Fruit fly (Drosophila melanogaster) whole organism, embryonic: ENCODE measurements around the gene CG11396.
A peak's percentile ranks its signal among the peaks of the same experiment; 100 is the strongest.

Experiments used
- B-H1 ChIP-seq: fragments of 200-800 bp; sonication (Bioruptor generic); IDR thresholded peaks from 3 replicates; pipeline ENCODE4 v1.3.6; 2022; ENCODE audit warnings: missing biosample characterization, missing genetic modification characterization
- Bdp1 ChIP-seq: fragments of 200-800 bp; sonication (Bioruptor generic); optimal IDR thresholded peaks from 3 replicates; lab custom pipeline; 2016; ENCODE audit warnings: missing biosample characterization, missing genetic modification characterization
- C15 ChIP-seq: fragments of 200-800 bp; sonication (Bioruptor generic); IDR thresholded peaks from 3 replicates; pipeline ENCODE4 v1.3.6; 2022; ENCODE audit warnings: missing biosample characterization, missing genetic modification characterization
- CG10267 ChIP-seq: fragments of 200-800 bp; sonication (Bioruptor generic); optimal IDR thresholded peaks from 2 replicates; lab custom pipeline; 2018; ENCODE audit warnings: missing biosample characterization, mild to moderate bottlenecking, missing genetic modification characterization, moderate library complexity
- CG10321 ChIP-seq: fragments of 200-800 bp; sonication (Bioruptor generic); IDR thresholded peaks from 2 replicates; pipeline ENCODE4 v1.3.6; 2022; ENCODE audit warnings: missing biosample characterization, missing genetic modification characterization
- CG10654 ChIP-seq: fragments of 200-800 bp; sonication (Bioruptor generic); optimal IDR thresholded peaks from 2 replicates; lab custom pipeline; 2016; ENCODE audit warnings: missing biosample characterization, missing genetic modification characterization
- CG11560 ChIP-seq: fragments of 200-800 bp; sonication (Bioruptor generic); IDR thresholded peaks from 3 replicates; pipeline ENCODE4 v1.3.6; 2022; ENCODE audit warnings: missing biosample characterization, missing genetic modification characterization
- CG13287 ChIP-seq: fragments of 200-800 bp; sonication (Bioruptor generic); IDR thresholded peaks from 2 replicates; pipeline ENCODE4 v1.3.6; 2022; ENCODE audit warnings: missing biosample characterization, missing genetic modification characterization; ENCODE audit not compliant: partially characterized antibody
- CG13424 ChIP-seq: fragments of 200-800 bp; sonication (Bioruptor generic); optimal IDR thresholded peaks from 2 replicates; lab custom pipeline; 2019; ENCODE audit warnings: missing biosample characterization, mild to moderate bottlenecking, missing genetic modification characterization, moderate library complexity
- CG14860 ChIP-seq: fragments of 200-800 bp; sonication (Bioruptor generic); IDR thresholded peaks from 3 replicates; pipeline ENCODE4 v1.3.6; 2022; ENCODE audit warnings: missing biosample characterization, missing genetic modification characterization; ENCODE audit not compliant: partially characterized antibody
- CG15269 ChIP-seq: fragments of 200-800 bp; sonication (Bioruptor generic); optimal IDR thresholded peaks from 2 replicates; lab custom pipeline; 2018; ENCODE audit warnings: missing biosample characterization, mild to moderate bottlenecking, missing genetic modification characterization, moderate library complexity
- CG15696 ChIP-seq: fragments of 200-800 bp; sonication (Bioruptor generic); optimal IDR thresholded peaks from 2 replicates; lab custom pipeline; 2019; ENCODE audit warnings: missing biosample characterization, mild to moderate bottlenecking, missing genetic modification characterization, moderate library complexity
- CG1832 ChIP-seq: fragments of 200-800 bp; sonication (Bioruptor generic); optimal IDR thresholded peaks from 2 replicates; lab custom pipeline; 2017; ENCODE audit warnings: missing biosample characterization, mild to moderate bottlenecking, missing genetic modification characterization, inconsistent platforms
- CG2199 ChIP-seq: fragments of 200-800 bp; sonication (Bioruptor generic); IDR thresholded peaks from 3 replicates; pipeline ENCODE4 v1.3.6; 2022; ENCODE audit warnings: missing biosample characterization, missing genetic modification characterization
- CG30431 ChIP-seq: fragments of 200-800 bp; sonication (Bioruptor generic); optimal IDR thresholded peaks from 2 replicates; lab custom pipeline; 2017; ENCODE audit warnings: missing biosample characterization, missing genetic modification characterization
- CG31388 ChIP-seq: fragments of 200-800 bp; sonication (Bioruptor generic); optimal IDR thresholded peaks from 2 replicates; lab custom pipeline; 2016; ENCODE audit warnings: missing biosample characterization, missing genetic modification characterization
- CG32772 ChIP-seq: fragments of 200-800 bp; sonication (Bioruptor generic); IDR thresholded peaks from 2 replicates; pipeline ENCODE4 v1.3.6; 2022; ENCODE audit warnings: missing biosample characterization, missing genetic modification characterization
- CG34224 ChIP-seq: fragments of 200-800 bp; sonication (Bioruptor generic); IDR thresholded peaks from 3 replicates; pipeline ENCODE4 v1.3.6; 2022; ENCODE audit warnings: missing biosample characterization, missing genetic modification characterization; ENCODE audit not compliant: partially characterized antibody
- CG3838 ChIP-seq: fragments of 200-800 bp; sonication (Bioruptor generic); optimal IDR thresholded peaks from 3 replicates; lab custom pipeline; 2016; ENCODE audit warnings: missing biosample characterization, missing genetic modification characterization
- CG4617 ChIP-seq: fragments of 200-800 bp; sonication (Bioruptor generic); optimal IDR thresholded peaks from 3 replicates; lab custom pipeline; 2016; ENCODE audit warnings: missing biosample characterization, missing genetic modification characterization, borderline replicate concordance
- CG7963 ChIP-seq: fragments of 200-800 bp; sonication (Bioruptor generic); IDR thresholded peaks from 3 replicates; pipeline ENCODE4 v1.3.6; 2022; ENCODE audit warnings: missing biosample characterization, missing genetic modification characterization; ENCODE audit not compliant: partially characterized antibody
- CG8290 ChIP-seq, 3 experiments: fragments of 200-800 bp; sonication (Bioruptor generic); optimal IDR thresholded peaks; 2 replicates each; lab custom pipeline; 2016 to 2019; ENCODE audit warnings: missing biosample characterization in 3 of 3, missing genetic modification characterization in 3 of 3, mild to moderate bottlenecking in 2 of 3, moderate library complexity in 1 of 3
- CG8944 ChIP-seq: fragments of 200-800 bp; sonication (Bioruptor generic); optimal IDR thresholded peaks from 3 replicates; lab custom pipeline; 2016; ENCODE audit warnings: missing biosample characterization, missing genetic modification characterization
- CG9817 ChIP-seq: fragments of 200-800 bp; sonication (Bioruptor generic); optimal IDR thresholded peaks from 2 replicates; lab custom pipeline; 2018; ENCODE audit warnings: missing biosample characterization, mild to moderate bottlenecking, missing genetic modification characterization, moderate library complexity
- CHES-1-like ChIP-seq: fragments of 200-800 bp; sonication (Bioruptor generic); optimal IDR thresholded peaks from 2 replicates; lab custom pipeline; 2016; ENCODE audit warnings: missing biosample characterization, missing genetic modification characterization
- CkIIα-i1 ChIP-seq: fragments of 200-800 bp; sonication (Bioruptor generic); IDR thresholded peaks from 2 replicates; pipeline ENCODE4 v1.3.6; 2022; ENCODE audit warnings: missing biosample characterization, missing genetic modification characterization
- CoRest ChIP-seq: fragments of 200-800 bp; sonication (Bioruptor generic); optimal IDR thresholded peaks from 3 replicates; lab custom pipeline; 2018; ENCODE audit warnings: missing biosample characterization, mild to moderate bottlenecking, missing genetic modification characterization, moderate library complexity
- D19B ChIP-seq: fragments of 200-800 bp; sonication (Bioruptor generic); optimal IDR thresholded peaks from 2 replicates; lab custom pipeline; 2017; ENCODE audit warnings: missing biosample characterization, mild to moderate bottlenecking, missing genetic modification characterization
- Doc2 ChIP-seq: fragments of 200-800 bp; sonication (Bioruptor generic); IDR thresholded peaks from 2 replicates; pipeline ENCODE4 v1.3.6; 2022; ENCODE audit warnings: missing biosample characterization, missing genetic modification characterization
- MTF-1 ChIP-seq: fragments of 200-800 bp; sonication (Bioruptor generic); optimal IDR thresholded peaks from 2 replicates; lab custom pipeline; 2018; ENCODE audit warnings: missing biosample characterization, mild to moderate bottlenecking, missing genetic modification characterization, borderline replicate concordance
- Neu2 ChIP-seq: fragments of 200-800 bp; sonication (Bioruptor generic); optimal IDR thresholded peaks from 3 replicates; lab custom pipeline; 2016; ENCODE audit warnings: missing biosample characterization, missing genetic modification characterization, borderline replicate concordance
- Nf-YA ChIP-seq: fragments of 200-800 bp; sonication (Bioruptor generic); IDR thresholded peaks from 2 replicates; pipeline ENCODE4 v1.3.6; 2022; ENCODE audit warnings: missing biosample characterization, missing genetic modification characterization
- Opbp ChIP-seq: fragments of 200-800 bp; sonication (Bioruptor generic); IDR thresholded peaks from 3 replicates; pipeline ENCODE4 v1.3.6; 2022; ENCODE audit warnings: missing biosample characterization, missing genetic modification characterization; ENCODE audit not compliant: partially characterized antibody
- Six4 ChIP-seq: fragments of 200-800 bp; sonication (Bioruptor generic); optimal IDR thresholded peaks from 2 replicates; lab custom pipeline; 2016; ENCODE audit warnings: missing biosample characterization, missing genetic modification characterization
- ab ChIP-seq: fragments of 200-800 bp; sonication (Bioruptor generic); optimal IDR thresholded peaks from 2 replicates; lab custom pipeline; 2016; ENCODE audit warnings: missing biosample characterization, missing genetic modification characterization
- ase ChIP-seq: fragments of 200-800 bp; sonication (Bioruptor generic); IDR thresholded peaks from 3 replicates; pipeline ENCODE4 v1.3.6; 2022; ENCODE audit warnings: missing biosample characterization, missing genetic modification characterization
- bbx ChIP-seq: fragments of 200-800 bp; sonication (Bioruptor generic); IDR thresholded peaks from 2 replicates; pipeline ENCODE4 v1.3.6; 2022; ENCODE audit warnings: missing biosample characterization, missing genetic modification characterization; ENCODE audit not compliant: partially characterized antibody
- br ChIP-seq: fragments of >200 bp; optimal IDR thresholded peaks from 2 replicates; lab custom pipeline; 2017
- cwo ChIP-seq: fragments of 200-800 bp; sonication (Bioruptor generic); optimal IDR thresholded peaks from 3 replicates; lab custom pipeline; 2017; ENCODE audit warnings: missing biosample characterization, missing genetic modification characterization, mild to moderate bottlenecking, moderate library complexity, missing genetic modification reagents
- emc ChIP-seq: fragments of 200-800 bp; sonication (Bioruptor generic); optimal IDR thresholded peaks from 2 replicates; lab custom pipeline; 2016; ENCODE audit warnings: missing biosample characterization, missing genetic modification characterization
- esg ChIP-seq: fragments of 200-800 bp; sonication (Bioruptor generic); conservative IDR thresholded peaks from 2 replicates; pipeline ENCODE4 v1.3.6; 2022; ENCODE audit warnings: missing biosample characterization, missing genetic modification characterization
- fd3F ChIP-seq: fragments of 200-800 bp; sonication (Bioruptor generic); optimal IDR thresholded peaks from 2 replicates; lab custom pipeline; 2018; ENCODE audit warnings: missing biosample characterization, mild to moderate bottlenecking, missing genetic modification characterization, moderate library complexity
- gro ChIP-seq: fragments of 200-800 bp; sonication (Bioruptor generic); optimal IDR thresholded peaks from 2 replicates; lab custom pipeline; 2016; ENCODE audit warnings: missing biosample characterization, missing genetic modification characterization
- jing ChIP-seq: fragments of 200-800 bp; sonication (Bioruptor generic); optimal IDR thresholded peaks from 2 replicates; lab custom pipeline; 2018; ENCODE audit warnings: missing biosample characterization, mild to moderate bottlenecking, missing genetic modification characterization
- kah ChIP-seq: fragments of 200-800 bp; sonication (Bioruptor generic); optimal IDR thresholded peaks from 2 replicates; lab custom pipeline; 2018; ENCODE audit warnings: missing biosample characterization, mild to moderate bottlenecking, missing genetic modification characterization
- lola ChIP-seq, 3 experiments: fragments of >200 bp in 2 of 3; fragments of 200-800 bp in 1 of 3; sonication (Bioruptor generic) in 1 of 3; optimal IDR thresholded peaks; 2 replicates each; lab custom pipeline; 2017 to 2019; ENCODE audit warnings: missing biosample characterization in 3 of 3, missing genetic modification characterization in 3 of 3, mild to moderate bottlenecking in 1 of 3, moderate library complexity in 1 of 3
- mam ChIP-seq: fragments of 200-800 bp; sonication (Bioruptor generic); optimal IDR thresholded peaks from 3 replicates; lab custom pipeline; 2016; ENCODE audit warnings: missing biosample characterization, missing genetic modification characterization
- sens ChIP-seq: fragments of 200-800 bp; sonication (Bioruptor generic); peaks from one replicate; lab custom pipeline; 2016; ENCODE audit warnings: missing biosample characterization, missing genetic modification characterization
- sna ChIP-seq: fragments of 200-800 bp; sonication (Bioruptor generic); IDR thresholded peaks from 2 replicates; pipeline ENCODE4 v1.3.6; 2022; ENCODE audit warnings: missing biosample characterization, missing genetic modification characterization; ENCODE audit not compliant: partially characterized antibody
- zfh2 ChIP-seq: fragments of 200-800 bp; sonication (Bioruptor generic); optimal IDR thresholded peaks from 2 replicates; lab custom pipeline; 2016; ENCODE audit warnings: missing biosample characterization, missing genetic modification characterization

The CG11396 gene

DNA sequence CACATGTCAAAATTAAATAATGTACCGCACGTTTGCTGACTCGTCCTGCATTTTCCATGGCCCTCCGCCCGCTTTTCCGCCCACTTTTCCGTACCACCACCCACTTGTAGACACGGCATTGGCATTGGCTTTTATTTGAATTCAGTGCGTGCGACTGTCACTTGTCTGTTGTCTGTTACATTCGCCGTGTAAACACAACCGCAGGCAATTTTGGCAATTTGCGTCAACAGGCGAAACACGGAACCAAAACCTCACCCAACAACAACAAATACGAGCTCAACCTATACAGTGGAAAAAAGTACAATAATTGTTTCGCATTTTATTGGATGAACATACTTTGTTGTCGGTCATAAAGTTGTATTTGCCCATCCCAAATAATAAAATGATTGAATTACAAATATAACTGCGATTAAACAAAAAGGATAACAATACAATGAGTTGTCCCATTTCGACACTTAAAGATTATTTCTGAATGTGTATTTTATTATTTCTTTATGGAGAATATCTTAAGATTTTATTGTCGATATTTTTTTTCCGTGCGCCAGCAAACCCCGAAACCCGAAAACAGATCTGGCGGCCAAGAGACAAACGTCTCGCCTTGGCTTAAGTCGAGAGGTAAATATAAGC is 40.5 kb downstream of the CG11396 start (continued):
- TF ChIP-seq CHES-1-like (GFP tag; lab: Kevin White, UChicago): no peak
- no peak for TF ChIP-seq CG8944
- no peak for TF ChIP-seq CG13287
- TF ChIP-seq C15 (GFP tag; lab: Robert Waterston, UW): no peak
- TF ChIP-seq CG9817 (tag; lab: Kevin White, UChicago): no peak
- no peak for TF ChIP-seq CG31388 (GFP tag; lab: Kevin White, UChicago)
- no peak for TF ChIP-seq kah (GFP tag; lab: Kevin White, UChicago)
- TF ChIP-seq mam (GFP tag; lab: Kevin White, UChicago): peak; percentile 10
- no peak for TF ChIP-seq CG10321
- TF ChIP-seq jing (GFP tag; lab: Kevin White, UChicago): no peak
- no peak for TF ChIP-seq sna (GFP tag; lab: Robert Waterston, UW)
- TF ChIP-seq CG1832: no peak
- no peak for TF ChIP-seq MTF-1 (GFP tag; lab: Kevin White, UChicago)
- TF ChIP-seq CG3838: no peak
- no peak for TF ChIP-seq CG2199 (GFP tag; lab: Robert Waterston, UW)
- no peak for TF ChIP-seq CG7963
- TF ChIP-seq CG15696 (tag; lab: Kevin White, UChicago): no peak
- no peak for TF ChIP-seq sens
- TF ChIP-seq bbx (GFP tag; lab: Robert Waterston, UW): no peak
- TF ChIP-seq CG15269: peak; percentile 50
- no peak for TF ChIP-seq fd3F
- TF ChIP-seq Bdp1: no peak
- TF ChIP-seq emc (GFP tag; lab: Kevin White, UChicago): no peak
- TF ChIP-seq CG11560 (tag; lab: Robert Waterston, UW): no peak
- no peak for TF ChIP-seq B-H1
- peak; percentile 46 for TF ChIP-seq CG13424 (tag; lab: Kevin White, UChicago)
- TF ChIP-seq CG32772 (GFP tag; lab: Robert Waterston, UW): no peak
- TF ChIP-seq CG10267: no peak
- TF ChIP-seq CG8290 (GFP tag; optimal IDR thresholded peaks at IDR 0.05; lab: Kevin White, UChicago): no peak
- no peak for TF ChIP-seq CG8290 (tag; optimal IDR thresholded peaks at IDR 0.05; lab: Kevin White, UChicago)
- no peak for TF ChIP-seq ase
- TF ChIP-seq Nf-YA (GFP tag; lab: Robert Waterston, UW): no peak
- no peak for TF ChIP-seq CG30431 (GFP tag; lab: Kevin White, UChicago)
- TF ChIP-seq lola (GFP tag; optimal IDR thresholded peaks at IDR 0.05; lab: Kevin White, UChicago): no peak
- TF ChIP-seq CG4617: no peak
- TF ChIP-seq D19B (GFP tag; lab: Kevin White, UChicago): no peak
- TF ChIP-seq ab (GFP tag; lab: Kevin White, UChicago): no peak
- TF ChIP-seq Six4 (GFP tag; lab: Kevin White, UChicago): no peak
- TF ChIP-seq esg (GFP tag; lab: Robert Waterston, UW): no peak
- no peak for TF ChIP-seq Opbp
- peak; percentile 9 for TF ChIP-seq CG10654 (GFP tag; lab: Kevin White, UChicago)
- TF ChIP-seq CG14860 (GFP tag; lab: Robert Waterston, UW): no peak
- TF ChIP-seq Neu2: no peak
- TF ChIP-seq CG34224 (GFP tag; lab: Robert Waterston, UW): no peak
- TF ChIP-seq cwo (GFP tag; lab: Kevin White, UChicago): peak; percentile 47
- TF ChIP-seq Doc2 (GFP tag; lab: Robert Waterston, UW): no peak
- TF ChIP-seq zfh2 (GFP tag; lab: Kevin White, UChicago): no peak
- no peak for TF ChIP-seq CkIIα-i1
- peak; percentile 20 for TF ChIP-seq CoRest (tag; lab: Kevin White, UChicago)
- no peak for TF ChIP-seq br (lab: Kevin White, UChicago)
- TF ChIP-seq gro: no peak
